Worm (Caenorhabditis elegans) whole organism, late embryonic: ENCODE results near the gene pqn-73.

ENCODE experiments used
- C38D4.7 ChIP-seq: fragments of 200-800 bp; sonication (Bioruptor generic); optimal IDR thresholded peaks from 2 replicates; lab custom pipeline; 2018; ENCODE audit warnings: mild to moderate bottlenecking, missing genetic modification characterization, moderate library complexity, missing compliant biosample characterization
- K02D7.2 ChIP-seq: sonication (generic microtip); optimal IDR thresholded peaks from 2 replicates; lab custom pipeline; 2017; ENCODE audit warnings: mild to moderate bottlenecking, missing genetic modification characterization, missing compliant biosample characterization
- T23F11.4 ChIP-seq: fragments of 200-800 bp; sonication (Bioruptor generic); optimal IDR thresholded peaks from 2 replicates; lab custom pipeline; 2018; ENCODE audit warnings: mild to moderate bottlenecking, missing genetic modification characterization, missing compliant biosample characterization
- ama-1 ChIP-seq: fragments of 150-350 bp; optimal IDR thresholded peaks from 2 replicates; lab custom pipeline; 2014
- ceh-22 ChIP-seq: sonication (generic microtip); optimal IDR thresholded peaks from 2 replicates; lab custom pipeline; 2017; ENCODE audit warnings: missing biosample characterization, missing genetic modification characterization
- che-1 ChIP-seq: sonication (generic microtip); optimal IDR thresholded peaks from 2 replicates; lab custom pipeline; 2016; ENCODE audit warnings: mild to moderate bottlenecking, missing genetic modification characterization, missing compliant biosample characterization
- dmd-4 ChIP-seq: sonication (generic microtip); optimal IDR thresholded peaks from 2 replicates; lab custom pipeline; 2016; ENCODE audit warnings: borderline replicate concordance, missing genetic modification characterization, missing compliant biosample characterization
- dve-1 ChIP-seq: sonication (generic microtip); optimal IDR thresholded peaks from 2 replicates; lab custom pipeline; 2017; ENCODE audit warnings: antibody characterized with exemption, mild to moderate bottlenecking, missing genetic modification characterization, missing compliant biosample characterization
- fax-1 ChIP-seq: sonication (generic microtip); optimal IDR thresholded peaks from 2 replicates; lab custom pipeline; 2016; ENCODE audit warnings: missing genotype, missing genetic modification characterization, missing compliant biosample characterization
- madf-2 ChIP-seq: sonication (generic microtip); optimal IDR thresholded peaks from 2 replicates; lab custom pipeline; 2017; ENCODE audit warnings: missing genetic modification characterization, missing compliant biosample characterization
- nhr-11 ChIP-seq: fragments of 150-350 bp; optimal IDR thresholded peaks from 2 replicates; lab custom pipeline; 2014; ENCODE audit warnings: missing biosample characterization, missing genetic modification characterization
- pha-2 ChIP-seq: sonication (generic microtip); optimal IDR thresholded peaks from 2 replicates; lab custom pipeline; 2017; ENCODE audit warnings: mild to moderate bottlenecking, missing genetic modification characterization, missing compliant biosample characterization
- pqm-1 ChIP-seq: sonication (generic microtip); optimal IDR thresholded peaks from 2 replicates; lab custom pipeline; 2016; ENCODE audit warnings: missing genetic modification characterization, missing compliant biosample characterization
- tbx-2 ChIP-seq: sonication (generic microtip); optimal IDR thresholded peaks from 2 replicates; lab custom pipeline; 2016; ENCODE audit warnings: missing genetic modification characterization, missing compliant biosample characterization

DNA sequence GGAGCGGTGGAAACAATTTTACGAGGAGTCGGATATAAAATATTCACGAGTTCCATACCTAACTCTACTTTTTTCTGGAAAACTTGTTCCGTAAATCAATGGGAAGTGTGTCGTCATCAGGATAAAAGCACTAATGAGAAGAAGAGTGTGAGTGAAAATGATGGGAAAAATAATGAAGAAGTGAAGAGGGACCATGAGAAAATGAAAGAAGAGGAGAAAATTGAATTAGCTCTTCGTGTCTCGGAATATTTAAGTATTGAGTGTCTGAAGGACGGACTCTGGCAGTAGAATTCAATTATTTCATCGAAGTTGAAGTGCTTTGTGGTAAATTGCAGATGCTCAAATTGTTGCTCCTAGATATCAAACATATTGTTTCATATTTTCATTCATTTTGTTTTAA lies 48.7 kb downstream of the pqn-73 start:
- no peak for TF ChIP-seq pqm-1
- TF ChIP-seq fax-1 (tag; lab: Kevin White, UChicago) = no peak
- no peak for TF ChIP-seq K02D7.2 (tag; lab: Kevin White, UChicago)
- TF ChIP-seq dmd-4 (tag; lab: Kevin White, UChicago) = no peak
- TF ChIP-seq T23F11.4 (GFP tag; lab: Kevin White, UChicago) = no peak
- TF ChIP-seq che-1 (tag; lab: Kevin White, UChicago) = no peak
- no peak for TF ChIP-seq ceh-22 (tag; lab: Kevin White, UChicago)
- no peak for TF ChIP-seq dve-1
- no peak for TF ChIP-seq nhr-11
- no peak for TF ChIP-seq C38D4.7 (GFP tag; lab: Kevin White, UChicago)
- TF ChIP-seq pha-2 (tag; lab: Kevin White, UChicago) = no peak
- TF ChIP-seq madf-2 (tag; lab: Kevin White, UChicago) = no peak
- no peak for TF ChIP-seq tbx-2 (tag; lab: Kevin White, UChicago)
- no peak for TF ChIP-seq ama-1
